Worm (Caenorhabditis elegans) whole organism, mixed stage, embryonic: ENCODE results near the gene hsp-3.

Experiments used
- M03D4.4 ChIP-seq: sonication (generic microtip); optimal IDR thresholded peaks from 2 replicates; lab custom pipeline; 2017; ENCODE audit warnings: mild to moderate bottlenecking, missing genetic modification characterization, missing compliant biosample characterization
- ceh-43 ChIP-seq: fragments of 200-800 bp; sonication (Bioruptor generic); optimal IDR thresholded peaks from 2 replicates; lab custom pipeline; 2018; ENCODE audit warnings: mild to moderate bottlenecking, missing genetic modification characterization, moderate library complexity, missing compliant biosample characterization
- ces-1 ChIP-seq: fragments of 150-350 bp; optimal IDR thresholded peaks from 2 replicates; lab custom pipeline; 2014; ENCODE audit warnings: missing biosample characterization, missing genetic modification reagents, missing genetic modification characterization
- drap-1 ChIP-seq: fragments of 200-800 bp; sonication (Bioruptor generic); optimal IDR thresholded peaks from 3 replicates; lab custom pipeline; 2018; ENCODE audit warnings: mild to moderate bottlenecking, missing genetic modification characterization, missing compliant biosample characterization
- elt-3 ChIP-seq: fragments of 150-350 bp; optimal IDR thresholded peaks from 2 replicates; lab custom pipeline; 2014; ENCODE audit warnings: missing biosample characterization, missing genetic modification characterization
- hlh-1 ChIP-seq: fragments of 150-350 bp; optimal IDR thresholded peaks from 2 replicates; lab custom pipeline; 2014; ENCODE audit warnings: missing biosample characterization, missing genetic modification reagents, missing genetic modification characterization
- lsy-2 ChIP-seq: fragments of 150-350 bp; optimal IDR thresholded peaks from 2 replicates; lab custom pipeline; 2014; ENCODE audit warnings: missing biosample characterization, missing genetic modification characterization
- mls-2 ChIP-seq: sonication (generic microtip); optimal IDR thresholded peaks from 2 replicates; lab custom pipeline; 2016; ENCODE audit warnings: mild to moderate bottlenecking, missing genetic modification characterization, moderate library complexity, missing compliant biosample characterization
- nhr-12 ChIP-seq: fragments of 150-350 bp; optimal IDR thresholded peaks from 2 replicates; lab custom pipeline; 2014; ENCODE audit warnings: missing biosample characterization, missing genetic modification characterization
- nhr-237 ChIP-seq: fragments of 150-350 bp; optimal IDR thresholded peaks from 2 replicates; lab custom pipeline; 2014; ENCODE audit warnings: missing biosample characterization, missing genetic modification characterization
- pha-4 ChIP-seq: fragments of 150-350 bp; optimal IDR thresholded peaks from 2 replicates; lab custom pipeline; 2018; ENCODE audit warnings: missing biosample characterization, missing genetic modification reagents, missing genetic modification characterization
- sem-2 ChIP-seq: fragments of 200-800 bp; sonication (Bioruptor generic); optimal IDR thresholded peaks from 2 replicates; lab custom pipeline; 2018; ENCODE audit warnings: mild to moderate bottlenecking, missing genetic modification characterization, missing compliant biosample characterization
- sptf-1 ChIP-seq: sonication (generic microtip); optimal IDR thresholded peaks from 2 replicates; lab custom pipeline; 2017; ENCODE audit warnings: mild to moderate bottlenecking, missing genetic modification characterization, moderate library complexity, missing compliant biosample characterization
- tbx-8 ChIP-seq: fragments of 200-800 bp; sonication (Bioruptor generic); optimal IDR thresholded peaks from 2 replicates; lab custom pipeline; 2018; ENCODE audit warnings: mild to moderate bottlenecking, missing genetic modification characterization, moderate library complexity, missing compliant biosample characterization
- unc-120 ChIP-seq: sonication (generic microtip); optimal IDR thresholded peaks from 2 replicates; lab custom pipeline; 2017; ENCODE audit warnings: missing genetic modification characterization, missing compliant biosample characterization; ENCODE audit not compliant: poor library complexity, severe bottlenecking
- unc-39 ChIP-seq: fragments of 150-350 bp; optimal IDR thresholded peaks from 2 replicates; lab custom pipeline; 2014; ENCODE audit warnings: missing biosample characterization, missing genetic modification characterization
- zip-8 ChIP-seq: fragments of 150-350 bp; optimal IDR thresholded peaks from 2 replicates; lab custom pipeline; 2014; ENCODE audit warnings: missing biosample characterization, missing genetic modification characterization
- ztf-11 ChIP-seq: fragments of 150-350 bp; optimal IDR thresholded peaks from 2 replicates; lab custom pipeline; 2014; ENCODE audit warnings: missing biosample characterization, missing genetic modification characterization

Gene hsp-3

DNA sequence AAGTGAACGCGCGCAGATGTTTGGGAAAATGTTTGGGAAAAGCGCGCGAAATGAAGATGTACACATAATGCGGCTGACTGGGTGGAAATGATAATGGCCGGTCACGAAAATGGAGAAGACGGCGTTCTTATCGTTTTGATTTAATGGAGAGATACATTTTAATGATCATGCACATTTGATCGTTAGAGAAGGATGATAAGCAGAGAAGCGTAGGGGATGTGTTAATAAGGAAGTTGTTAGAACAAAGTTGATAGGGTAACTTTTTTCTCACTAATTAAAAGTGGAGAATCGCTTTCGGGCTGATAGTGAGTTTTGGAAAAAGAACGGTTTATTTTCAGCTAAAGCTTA is 50.9 kb downstream of the hsp-3 start:
- TF ChIP-seq elt-3 (no peak), unc-39 (tag; lab: Kevin White, UChicago) (no peak), pha-4 (tag; lab: Kevin White, UChicago) (no peak), ceh-43 (GFP tag; lab: Kevin White, UChicago) (no peak), zip-8 (no peak), lsy-2 (no peak), M03D4.4 (no peak), hlh-1 (tag; lab: Kevin White, UChicago) (peak; percentile 7), ztf-11 (no peak)

ce11 chrX:6040435-6041093 is 51.4 kb downstream of the hsp-3 start:
- peak; percentile 36 for TF ChIP-seq ces-1 (GFP tag; lab: Kevin White, UChicago)
- no peak for TF ChIP-seq nhr-12 (tag; lab: Kevin White, UChicago)
- TF ChIP-seq mls-2 (tag; lab: Kevin White, UChicago), result peak; percentile 5
- peak; percentile 60 for TF ChIP-seq sptf-1 (tag; lab: Kevin White, UChicago)
- no peak for TF ChIP-seq drap-1
- peak; percentile 45 for TF ChIP-seq unc-120
- TF ChIP-seq tbx-8 (GFP tag; lab: Kevin White, UChicago), result no peak
- TF ChIP-seq M03D4.4, result peak; percentile 65
- TF ChIP-seq sem-2 (GFP tag; lab: Kevin White, UChicago), result no peak
- TF ChIP-seq nhr-237, result no peak
- TF ChIP-seq zip-8, result peak; percentile 56
- TF ChIP-seq, all 35 proteins: peak for 6

- no peak for TF ChIP-seq unc-39 (tag; lab: Kevin White, UChicago)
Measured at ce11 chrX:6039544-6039943, 52.4 kb downstream of the hsp-3 start, which contains the start of gene hsp-25. hsp-25 (minus strand) TSS chrX:6039644.
